Worm (Caenorhabditis elegans) whole organism, L3 larva: ENCODE results near the gene Y17G7B.18.
A peak's percentile ranks its signal among the peaks of the same experiment; 100 is the strongest.

Experiments used
- ZK546.5 ChIP-seq: sonication (generic microtip); optimal IDR thresholded peaks from 2 replicates; lab custom pipeline; 2017; ENCODE audit warnings: missing biosample characterization, missing genetic modification characterization
- aly-2 ChIP-seq: fragments of 150-350 bp; optimal IDR thresholded peaks from 2 replicates; lab custom pipeline; 2014; ENCODE audit warnings: missing biosample characterization, missing genetic modification characterization
- ama-1 ChIP-seq: fragments of 150-350 bp; optimal IDR thresholded peaks from 2 replicates; lab custom pipeline; 2018
- ceh-16 ChIP-seq: sonication (generic microtip); optimal IDR thresholded peaks from 2 replicates; lab custom pipeline; 2017; ENCODE audit warnings: missing biosample characterization, missing genetic modification characterization
- ceh-82 ChIP-seq: fragments of 150-350 bp; optimal IDR thresholded peaks from 2 replicates; lab custom pipeline; 2014; ENCODE audit warnings: missing biosample characterization, missing genetic modification characterization
- ceh-9 ChIP-seq: sonication (generic microtip); optimal IDR thresholded peaks from 2 replicates; lab custom pipeline; 2018; ENCODE audit warnings: missing biosample characterization, missing genetic modification characterization
- daf-12 ChIP-seq: fragments of 150-350 bp; optimal IDR thresholded peaks from 2 replicates; lab custom pipeline; 2014; ENCODE audit warnings: missing biosample characterization, missing genetic modification reagents, missing genetic modification characterization
- egl-27 ChIP-seq: sonication (generic microtip); optimal IDR thresholded peaks from 4 replicates; lab custom pipeline; 2017; ENCODE audit warnings: missing biosample characterization, missing genetic modification reagents, missing genetic modification characterization
- egl-5 ChIP-seq: fragments of 150-350 bp; optimal IDR thresholded peaks from 2 replicates; lab custom pipeline; 2017; ENCODE audit warnings: missing biosample characterization, missing genetic modification reagents, missing genetic modification characterization, inconsistent platforms
- elt-1 ChIP-seq: fragments of 150-350 bp; optimal IDR thresholded peaks from 2 replicates; lab custom pipeline; 2014; ENCODE audit warnings: missing biosample characterization, missing genetic modification characterization
- elt-3 ChIP-seq, 3 experiments: fragments of 150-350 bp in 1 of 3; sonication (generic microtip) in 2 of 3; optimal IDR thresholded peaks; 2 replicates in 2 of 3; 4 replicates in 1 of 3; lab custom pipeline; 2014 to 2017; ENCODE audit warnings: missing biosample characterization in 3 of 3, missing genetic modification characterization in 3 of 3
- eor-1 ChIP-seq, 2 experiments: fragments of 150-350 bp; optimal IDR thresholded peaks; 2 replicates each; lab custom pipeline; 2014 to 2018; ENCODE audit warnings: missing biosample characterization in 2 of 2, missing genetic modification characterization in 2 of 2
- fkh-2 ChIP-seq: fragments of 150-350 bp; optimal IDR thresholded peaks from 2 replicates; lab custom pipeline; 2014; ENCODE audit warnings: missing biosample characterization, missing genetic modification reagents, missing genetic modification characterization
- fos-1 ChIP-seq: fragments of 150-350 bp; optimal IDR thresholded peaks from 2 replicates; lab custom pipeline; 2014; ENCODE audit warnings: missing biosample characterization, missing genetic modification characterization
- hmg-11 ChIP-seq: sonication (generic microtip); optimal IDR thresholded peaks from 2 replicates; lab custom pipeline; 2016; ENCODE audit warnings: missing genetic modification characterization, missing compliant biosample characterization
- jun-1 ChIP-seq: fragments of 150-350 bp; optimal IDR thresholded peaks from 2 replicates; lab custom pipeline; 2014; ENCODE audit warnings: missing biosample characterization, missing genetic modification reagents, missing genetic modification characterization
- lin-15B ChIP-seq: fragments of 150-350 bp; optimal IDR thresholded peaks from 2 replicates; lab custom pipeline; 2014; ENCODE audit warnings: missing biosample characterization, missing genetic modification characterization
- lin-39 ChIP-seq: fragments of 150-350 bp; optimal IDR thresholded peaks from 2 replicates; lab custom pipeline; 2018; ENCODE audit warnings: missing biosample characterization, missing genetic modification reagents, missing genetic modification characterization
- lsy-12 ChIP-seq: sonication (generic microtip); optimal IDR thresholded peaks from 2 replicates; lab custom pipeline; 2016; ENCODE audit warnings: mild to moderate bottlenecking, missing genetic modification characterization, missing compliant biosample characterization
- mml-1 ChIP-seq: fragments of 150-350 bp; sonication (generic microtip); optimal IDR thresholded peaks from 3 replicates; lab custom pipeline; 2014; ENCODE audit warnings: missing biosample characterization, missing genetic modification characterization
- nfya-1 ChIP-seq: sonication (generic microtip); optimal IDR thresholded peaks from 2 replicates; lab custom pipeline; 2017; ENCODE audit warnings: missing genetic modification characterization, mild to moderate bottlenecking, missing compliant biosample characterization, antibody characterized with exemption, moderate library complexity; ENCODE audit not compliant: insufficient read depth
- nhr-12 ChIP-seq: fragments of 150-350 bp; optimal IDR thresholded peaks from 2 replicates; lab custom pipeline; 2014; ENCODE audit warnings: missing biosample characterization, missing genetic modification characterization
- nhr-23 ChIP-seq: fragments of 150-350 bp; optimal IDR thresholded peaks from 2 replicates; lab custom pipeline; 2014; ENCODE audit warnings: missing biosample characterization, missing genetic modification reagents, missing genetic modification characterization
- nhr-237 ChIP-seq: fragments of 150-350 bp; optimal IDR thresholded peaks from 2 replicates; lab custom pipeline; 2014; ENCODE audit warnings: missing biosample characterization, missing genetic modification characterization
- nhr-25 ChIP-seq: sonication (generic microtip); optimal IDR thresholded peaks from 2 replicates; lab custom pipeline; 2017; ENCODE audit warnings: missing biosample characterization, missing genetic modification characterization
- nhr-43 ChIP-seq: sonication (generic microtip); optimal IDR thresholded peaks from 2 replicates; lab custom pipeline; 2016; ENCODE audit warnings: mild to moderate bottlenecking, missing genetic modification characterization, missing compliant biosample characterization; ENCODE audit not compliant: poor library complexity, severe bottlenecking
- nhr-67 ChIP-seq: fragments of 150-350 bp; optimal IDR thresholded peaks from 2 replicates; lab custom pipeline; 2014; ENCODE audit warnings: missing biosample characterization, missing genetic modification characterization
- nhr-77 ChIP-seq: fragments of 150-350 bp; optimal IDR thresholded peaks from 2 replicates; lab custom pipeline; 2014; ENCODE audit warnings: missing biosample characterization, missing genetic modification characterization
- pha-4 ChIP-seq: fragments of 150-350 bp; optimal IDR thresholded peaks from 2 replicates; lab custom pipeline; 2014; ENCODE audit warnings: missing biosample characterization, missing genetic modification reagents, missing genetic modification characterization
- sea-2 ChIP-seq: fragments of 150-350 bp; sonication (generic microtip); optimal IDR thresholded peaks from 4 replicates; lab custom pipeline; 2014; ENCODE audit warnings: missing biosample characterization, missing genetic modification reagents, missing genetic modification characterization
- skn-1 ChIP-seq: fragments of 150-350 bp; optimal IDR thresholded peaks from 2 replicates; lab custom pipeline; 2014; ENCODE audit warnings: missing biosample characterization, missing genetic modification characterization
- snpc-4 ChIP-seq: fragments of 150-350 bp; optimal IDR thresholded peaks from 2 replicates; lab custom pipeline; 2014; ENCODE audit warnings: missing biosample characterization, missing genetic modification characterization
- tbx-2 ChIP-seq: sonication (generic microtip); optimal IDR thresholded peaks from 2 replicates; lab custom pipeline; 2016; ENCODE audit warnings: mild to moderate bottlenecking, missing genetic modification characterization, missing compliant biosample characterization
- unc-39 ChIP-seq: sonication (generic microtip); optimal IDR thresholded peaks from 4 replicates; lab custom pipeline; 2017; ENCODE audit warnings: missing biosample characterization, missing genetic modification characterization
- ztf-4 ChIP-seq: fragments of 150-350 bp; optimal IDR thresholded peaks from 2 replicates; lab custom pipeline; 2014; ENCODE audit warnings: missing biosample characterization, missing genetic modification characterization

The Y17G7B.18 gene

DNA sequence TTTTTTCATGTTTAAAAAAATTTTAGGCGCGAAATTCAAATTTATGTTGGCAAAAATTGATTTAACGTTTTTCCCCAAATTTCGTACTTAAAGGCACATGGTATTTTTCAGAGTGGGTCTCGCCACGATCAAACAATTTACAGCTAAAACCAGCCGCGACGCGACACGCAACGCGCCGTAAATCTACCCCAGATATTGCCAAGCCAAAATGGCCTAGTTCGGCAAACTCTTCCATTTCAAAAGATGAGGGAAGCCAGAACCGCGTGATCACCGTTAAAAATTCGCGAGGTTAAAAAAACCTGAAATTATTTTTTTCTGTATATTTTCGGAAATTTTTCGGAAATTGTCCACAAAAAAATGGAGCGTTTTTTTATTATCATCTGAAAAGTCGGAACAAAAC lies 47.8 kb downstream of the Y17G7B.18 start:
- TF ChIP-seq nhr-43 (tag; lab: Kevin White, UChicago) (peak; percentile 74), pha-4 (tag; lab: Kevin White, UChicago) (no peak), nhr-67 (tag; lab: Kevin White, UChicago) (no peak), mml-1 (no peak), egl-5 (tag; lab: Kevin White, UChicago) (no peak), lin-39 (tag; lab: Kevin White, UChicago) (no peak), lsy-12 (tag; lab: Kevin White, UChicago) (peak; percentile 51), ama-1 (lab: Kevin White, UChicago) (peak; percentile 65), ceh-16 (tag; lab: Kevin White, UChicago) (no peak), elt-3 (tag; optimal IDR thresholded peaks at IDR 0.05; lab: Kevin White, UChicago) (no peak), nhr-25 (no peak), eor-1 (tag; optimal IDR thresholded peaks at IDR 0.05; lab: Kevin White, UChicago) (no peak), fkh-2 (tag; lab: Kevin White, UChicago) (no peak)

- no peak for TF ChIP-seq tbx-2 (tag; lab: Kevin White, UChicago)
- no peak for TF ChIP-seq nhr-12 (tag; lab: Kevin White, UChicago)
- TF ChIP-seq snpc-4, result no peak
- TF ChIP-seq nhr-25, result no peak
- TF ChIP-seq ama-1 (lab: Kevin White, UChicago), result peak; percentile 83
- TF ChIP-seq nhr-67 (tag; lab: Kevin White, UChicago), result no peak
- no peak for TF ChIP-seq egl-5 (tag; lab: Kevin White, UChicago)
- peak; percentile 33 for TF ChIP-seq nhr-43 (tag; lab: Kevin White, UChicago)
- TF ChIP-seq lsy-12 (tag; lab: Kevin White, UChicago), result peak; percentile 35
- TF ChIP-seq fkh-2 (tag; lab: Kevin White, UChicago), result no peak
- TF ChIP-seq eor-1 (tag; optimal IDR thresholded peaks at IDR 0.05; lab: Kevin White, UChicago), result no peak
- no peak for TF ChIP-seq sea-2 (GFP tag; lab: Kevin White, UChicago)
- no peak for TF ChIP-seq mml-1
- no peak for TF ChIP-seq nhr-237
- TF ChIP-seq nhr-77 (tag; lab: Kevin White, UChicago), result no peak
- no peak for TF ChIP-seq jun-1 (tag; lab: Kevin White, UChicago)
- TF ChIP-seq egl-27 (tag; lab: Kevin White, UChicago), result no peak
- TF ChIP-seq hmg-11 (tag; lab: Kevin White, UChicago), result no peak
- no peak for TF ChIP-seq skn-1 (tag; lab: Kevin White, UChicago)
- TF ChIP-seq, all 47 proteins: peak for 3
Measured at ce11 chrII:12058298-12058697, 49.4 kb downstream of the Y17G7B.18 start.

- TF ChIP-seq nfya-1 (tag; lab: Kevin White, UChicago), result no peak
- TF ChIP-seq lsy-12 (tag; lab: Kevin White, UChicago), result peak; percentile 36
- TF ChIP-seq ceh-82 (tag; lab: Kevin White, UChicago), result no peak
- peak; percentile 58 for TF ChIP-seq nhr-43 (tag; lab: Kevin White, UChicago)
- TF ChIP-seq ama-1 (lab: Kevin White, UChicago), result peak; percentile 67
- no peak for TF ChIP-seq ceh-9
- TF ChIP-seq, all 47 proteins: peak for 3
Measured at ce11 chrII:12055408-12056140, 52.1 kb downstream of the Y17G7B.18 start.

ce11 chrII:12054558-12054957 lies 53.1 kb downstream of the Y17G7B.18 start:
- no peak for TF ChIP-seq unc-39
- no peak for TF ChIP-seq nhr-23
- no peak for TF ChIP-seq lin-15B (tag; lab: Kevin White, UChicago)
- TF ChIP-seq egl-27 (tag; lab: Kevin White, UChicago), result no peak
- TF ChIP-seq nfya-1 (tag; lab: Kevin White, UChicago), result peak; percentile 6
- peak; percentile 78 for TF ChIP-seq ama-1 (lab: Kevin White, UChicago)
- no peak for TF ChIP-seq hmg-11 (tag; lab: Kevin White, UChicago)
- peak; percentile 32 for TF ChIP-seq nhr-43 (tag; lab: Kevin White, UChicago)
- no peak for TF ChIP-seq jun-1 (tag; lab: Kevin White, UChicago)
- TF ChIP-seq fos-1 (tag; lab: Kevin White, UChicago), result no peak

- TF ChIP-seq daf-12 (tag; lab: Kevin White, UChicago), result no peak
- no peak for TF ChIP-seq elt-1 (tag; lab: Kevin White, UChicago)
- TF ChIP-seq ZK546.5 (tag; lab: Kevin White, UChicago), result no peak
- no peak for TF ChIP-seq aly-2
- TF ChIP-seq nhr-77 (tag; lab: Kevin White, UChicago), result no peak
- TF ChIP-seq hmg-11 (tag; lab: Kevin White, UChicago), result no peak
- TF ChIP-seq ztf-4 (tag; lab: Kevin White, UChicago), result no peak
- peak; percentile 70 for TF ChIP-seq ama-1 (lab: Kevin White, UChicago)
Measured at ce11 chrII:12054150-12054549, 53.5 kb downstream of the Y17G7B.18 start.
